Fruit fly (Drosophila melanogaster) S2 (cell line): ENCODE measurements around the gene CG13609.

Experiments used
- CG8478 ChIP-seq: fragments of >200 bp; optimal IDR thresholded peaks from 2 replicates; lab custom pipeline; 2018
- CTCF ChIP-seq, 2 experiments: fragments of >200 bp; optimal IDR thresholded peaks; 2 replicates each; lab custom pipeline; 2018

Gene CG13609

DNA sequence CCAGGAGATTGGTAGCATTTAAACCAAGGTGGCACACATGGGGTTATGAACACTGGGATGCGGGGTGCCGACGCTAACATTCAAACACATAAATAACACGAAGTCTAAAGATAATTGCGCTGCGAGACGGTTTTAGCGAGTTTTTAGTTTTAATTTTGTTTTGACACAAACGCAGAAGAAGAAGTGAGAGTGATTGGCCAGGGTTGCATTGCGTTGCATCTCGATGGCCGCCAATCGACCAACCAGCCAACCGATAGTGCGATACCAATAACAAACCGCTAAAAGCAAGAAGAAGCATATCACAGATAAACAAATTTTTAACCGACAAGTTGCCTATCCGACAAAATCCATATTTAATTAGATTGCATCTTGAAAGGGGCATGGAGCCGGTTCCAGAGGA, at the start of gene CG13609, which contains the start of gene Spps:
Gene CG13609, plus strand, starts transcription at position 280 of the 400 bp plus-strand sequence.
Gene Spps, minus strand, starts transcription at position 191 of the 400 bp plus-strand sequence.
- peak in 1 of 2 experiments; percentile 4 for TF ChIP-seq CTCF (optimal IDR thresholded peaks at IDR 0.05; lab: Kevin White, UChicago)
- TF ChIP-seq CG8478 (lab: Kevin White, UChicago), result no peak

DNA sequence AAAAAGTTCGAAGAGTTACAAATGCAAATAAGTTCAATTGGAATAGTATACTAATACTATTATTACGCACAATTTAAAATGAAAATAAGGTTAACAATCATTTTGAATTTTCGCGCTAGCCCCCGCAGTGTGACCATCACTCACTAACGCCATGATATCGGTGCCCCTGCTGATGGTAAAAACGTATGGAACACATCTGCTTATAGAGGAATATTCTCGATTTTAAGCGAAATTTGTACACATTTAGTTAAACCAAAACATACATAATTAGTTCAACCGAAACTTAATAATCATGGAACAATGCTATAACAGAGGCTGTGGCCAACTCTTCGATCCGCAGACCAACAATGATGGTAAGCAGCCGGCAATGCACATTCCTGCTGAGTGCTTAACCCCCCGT, 40.6 kb upstream of the CG13609 start, which contains the start of gene mora:
Gene mora, plus strand, starts transcription at position 172 of the 400 bp plus-strand sequence.
- no peak for TF ChIP-seq CTCF (optimal IDR thresholded peaks at IDR 0.05; lab: Kevin White, UChicago)
- no peak for TF ChIP-seq CG8478 (lab: Kevin White, UChicago)

DNA sequence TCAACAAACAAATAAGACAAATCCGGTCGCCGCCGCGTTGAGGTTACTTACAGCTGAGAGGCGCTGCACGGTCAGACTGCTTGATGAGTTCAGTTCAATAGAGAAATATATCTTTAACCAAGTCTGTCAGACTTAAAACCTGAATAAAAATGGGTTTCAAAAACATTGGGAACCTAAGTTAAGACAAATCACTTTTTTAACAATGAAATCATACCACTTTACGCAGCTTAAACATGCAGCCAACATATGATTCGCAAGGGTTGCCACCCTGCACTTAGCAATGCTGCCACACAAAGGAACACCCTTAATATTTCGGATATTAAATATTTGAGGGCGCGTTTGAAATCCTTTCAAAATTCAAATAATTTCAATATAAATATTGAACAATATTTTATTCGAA, 38.2 kb upstream of the CG13609 start, which contains the start of gene CG5515:
Gene CG5515, minus strand, starts transcription at position 278 of the 400 bp plus-strand sequence.
- TF ChIP-seq CG8478 (lab: Kevin White, UChicago) (no peak), CTCF (optimal IDR thresholded peaks at IDR 0.05; lab: Kevin White, UChicago) (no peak)

DNA sequence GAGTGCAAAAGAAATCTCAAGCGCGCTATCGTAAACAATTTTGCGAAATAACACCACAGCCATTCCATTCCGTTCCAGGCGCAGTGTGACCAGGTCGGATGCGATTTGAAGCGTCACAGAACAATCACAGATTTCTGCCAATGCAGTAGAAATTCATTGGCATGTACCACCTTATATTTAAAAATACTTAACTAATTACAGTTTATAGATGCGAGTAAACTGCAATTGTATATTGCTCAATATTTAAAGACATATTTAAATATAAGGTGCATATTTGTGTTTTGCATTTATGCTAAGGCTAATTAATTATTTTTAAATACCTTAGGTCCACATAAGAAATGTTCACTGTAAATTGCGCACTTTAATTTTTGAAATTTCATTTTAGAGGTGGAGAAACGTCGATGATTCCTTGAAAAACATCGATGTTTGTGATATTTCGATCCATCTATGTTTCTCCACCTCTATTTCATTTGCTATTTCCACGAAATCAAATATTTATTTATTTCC, 33.4 kb upstream of the CG13609 start, which contains the start of the genes SMC6 and CG6204:
Gene SMC6, minus strand, starts transcription at position 51 of the 507 bp plus-strand sequence.
Gene CG6204, plus strand, starts transcription at position 460 of the 507 bp plus-strand sequence.
- no peak for TF ChIP-seq CG8478 (lab: Kevin White, UChicago)
- TF ChIP-seq CTCF (optimal IDR thresholded peaks at IDR 0.05; lab: Kevin White, UChicago), result no peak

DNA sequence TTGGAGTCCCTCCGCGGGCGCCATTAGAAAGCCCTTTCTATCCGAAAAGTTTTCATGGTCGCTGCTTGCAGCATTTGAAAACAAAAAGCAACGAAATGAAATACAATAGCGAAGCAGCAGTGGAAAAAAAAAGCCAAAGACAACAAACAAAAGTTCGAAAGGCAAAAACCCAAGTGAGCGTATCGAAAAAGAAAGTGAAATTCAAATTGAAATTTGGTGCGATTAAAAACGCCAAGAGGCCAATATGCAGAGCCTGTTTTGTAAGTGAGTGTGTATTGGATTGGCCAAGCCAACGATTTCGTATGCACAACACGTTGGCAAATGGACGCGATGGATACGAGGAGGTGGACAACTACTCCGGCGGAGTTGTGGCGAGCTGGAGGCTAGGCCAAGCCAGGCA, 24.1 kb upstream of the CG13609 start:
- TF ChIP-seq CTCF (optimal IDR thresholded peaks at IDR 0.05; lab: Kevin White, UChicago) (no peak), CG8478 (lab: Kevin White, UChicago) (no peak)

DNA sequence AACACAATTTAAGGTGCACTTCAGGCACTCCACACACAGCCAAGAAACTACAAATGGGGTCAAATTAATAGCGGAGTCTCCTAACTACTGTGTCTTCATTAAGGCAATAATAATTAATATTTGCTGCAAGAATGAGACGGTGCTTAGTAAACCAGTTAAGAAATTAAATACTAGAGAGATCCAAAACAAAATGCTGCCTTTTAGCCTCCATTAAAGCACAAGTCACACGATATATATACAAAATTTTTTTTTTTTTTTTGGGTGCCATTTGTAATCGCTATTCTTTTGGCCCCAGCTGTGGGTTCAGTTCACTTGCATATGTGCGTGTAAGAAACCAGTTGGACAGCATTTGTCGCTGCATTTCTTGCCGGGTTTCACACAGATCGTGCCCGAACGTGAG, 23.4 kb upstream of the CG13609 start:
- TF ChIP-seq CTCF (optimal IDR thresholded peaks at IDR 0.05; lab: Kevin White, UChicago), result no peak
- no peak for TF ChIP-seq CG8478 (lab: Kevin White, UChicago)

DNA sequence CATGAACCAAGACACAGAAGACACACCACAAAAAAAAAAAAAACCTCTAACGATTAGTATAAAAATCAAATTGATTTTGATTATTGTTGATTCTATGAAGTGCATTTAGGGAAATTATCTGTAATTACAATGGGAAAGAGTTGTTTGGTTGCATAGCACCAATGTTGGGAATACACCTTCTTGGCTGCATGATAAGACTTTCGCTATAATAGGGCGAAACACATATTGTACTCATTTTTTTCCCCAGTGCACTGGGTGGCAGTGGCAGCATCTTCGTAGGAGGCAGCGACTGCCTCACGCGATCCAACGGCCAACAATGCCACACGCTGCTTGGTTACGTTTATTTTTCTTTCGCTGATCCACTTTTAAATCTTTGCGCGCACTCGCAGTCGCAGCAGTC, 22.8 kb upstream of the CG13609 start:
- no peak for TF ChIP-seq CG8478 (lab: Kevin White, UChicago)

DNA sequence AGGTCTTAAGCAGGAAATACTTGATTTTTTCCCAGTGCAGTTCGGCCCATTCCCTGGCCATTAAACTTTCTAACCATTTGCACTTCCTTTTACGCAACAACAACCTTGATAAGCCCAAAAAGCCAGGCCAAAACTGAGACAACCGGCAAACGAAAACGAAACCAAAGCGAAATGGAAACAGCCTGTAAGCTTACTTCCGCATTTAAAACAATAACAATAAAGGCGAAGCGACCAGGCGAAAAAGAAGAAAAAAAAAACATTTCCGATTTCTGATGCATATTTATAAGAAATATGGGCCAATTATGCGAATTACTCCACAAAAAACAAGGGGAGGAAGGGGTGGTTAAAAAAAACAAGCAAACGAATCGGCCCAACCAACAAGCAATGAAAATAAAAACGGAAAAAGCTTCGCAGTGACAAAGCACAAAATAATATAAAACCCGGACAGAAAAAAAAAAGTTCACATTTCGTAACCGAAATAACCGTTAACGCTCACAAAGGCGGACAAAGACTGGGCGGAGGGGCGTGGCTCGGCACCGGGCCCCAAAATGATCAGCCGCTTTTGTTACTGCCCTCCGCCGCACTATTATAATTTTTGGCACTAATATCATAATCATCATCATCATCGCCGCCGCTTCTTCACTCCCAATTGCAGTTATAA, 21.5 kb upstream of the CG13609 start:
- TF ChIP-seq CTCF (optimal IDR thresholded peaks at IDR 0.05; lab: Kevin White, UChicago), result no peak
- no peak for TF ChIP-seq CG8478 (lab: Kevin White, UChicago)

DNA sequence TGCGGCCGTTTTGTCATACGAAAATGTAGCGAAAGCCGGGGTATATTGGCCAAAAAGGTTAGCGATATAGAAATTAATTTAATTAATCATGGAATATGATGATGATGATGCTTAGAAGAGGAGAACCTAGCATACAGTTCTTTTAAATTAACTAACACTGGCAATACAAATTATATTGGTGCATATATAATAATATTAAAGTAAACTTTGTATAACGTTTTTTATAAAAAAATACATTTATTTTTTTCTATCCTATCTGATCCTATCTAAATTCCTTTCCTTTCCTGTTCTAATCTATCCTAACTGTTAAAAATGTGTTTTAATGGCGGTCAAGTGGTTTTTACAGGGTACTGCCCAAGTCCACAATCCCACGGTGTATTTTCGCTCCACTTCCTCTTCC, 20.9 kb upstream of the CG13609 start:
- no peak for TF ChIP-seq CTCF (optimal IDR thresholded peaks at IDR 0.05; lab: Kevin White, UChicago)
- TF ChIP-seq CG8478 (lab: Kevin White, UChicago), result no peak

DNA sequence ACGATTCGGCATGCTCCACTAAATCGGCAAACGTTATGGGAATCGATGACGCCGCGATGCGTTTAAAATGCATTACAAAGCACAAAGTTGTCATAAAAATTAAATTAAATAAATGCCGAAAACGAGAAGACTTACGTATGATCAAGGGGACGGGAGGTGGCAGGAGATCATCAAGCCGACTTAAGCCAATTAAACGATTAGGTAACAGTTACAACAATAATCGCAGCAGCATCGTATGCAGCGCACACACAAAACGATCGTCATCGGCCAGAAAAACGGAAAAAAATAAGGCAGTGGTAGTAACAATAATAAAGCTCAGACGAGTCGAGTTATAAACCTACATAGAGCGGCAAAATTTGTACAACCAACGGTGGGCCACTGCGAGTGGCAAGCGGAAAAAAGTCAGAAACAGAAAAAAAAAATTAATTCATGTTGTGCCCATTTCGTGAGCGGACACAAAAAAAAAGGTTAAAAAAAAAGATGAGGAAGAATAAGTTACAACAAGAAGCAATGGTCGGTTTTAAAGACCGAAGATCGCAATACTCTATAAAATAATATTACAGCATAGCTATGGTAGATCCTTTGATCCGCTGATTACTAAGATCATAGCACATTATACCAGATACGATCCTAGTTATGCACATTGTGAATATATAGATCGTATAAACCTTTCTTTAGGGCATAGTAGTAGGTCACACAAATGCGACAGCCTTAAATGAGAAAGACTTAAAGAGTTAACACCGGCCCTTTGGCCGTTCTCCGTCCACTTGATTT, 20.3 kb upstream of the CG13609 start:
- no peak for TF ChIP-seq CTCF (optimal IDR thresholded peaks at IDR 0.05; lab: Kevin White, UChicago)
- TF ChIP-seq CG8478 (lab: Kevin White, UChicago), result no peak

DNA sequence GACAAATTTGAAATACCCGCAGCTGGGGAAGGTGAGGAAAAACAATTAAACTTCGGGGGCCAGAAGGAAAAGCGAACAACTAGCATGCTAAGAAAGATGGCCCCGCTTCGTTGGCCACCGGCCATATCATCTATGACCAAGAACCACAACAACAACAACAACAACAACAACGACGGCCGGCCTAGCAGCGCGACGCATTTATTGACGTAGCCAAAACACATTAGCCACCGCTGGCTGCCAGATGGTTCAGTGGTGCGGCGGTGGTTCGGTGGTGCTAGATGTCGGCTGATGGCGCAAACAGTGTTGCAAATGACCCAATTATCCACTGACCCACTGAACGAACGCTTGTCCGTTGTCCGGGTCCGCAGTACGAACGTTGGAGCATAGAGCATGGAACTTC, 13.2 kb upstream of the CG13609 start:
- no peak for TF ChIP-seq CG8478 (lab: Kevin White, UChicago)
- no peak for TF ChIP-seq CTCF (optimal IDR thresholded peaks at IDR 0.05; lab: Kevin White, UChicago)

DNA sequence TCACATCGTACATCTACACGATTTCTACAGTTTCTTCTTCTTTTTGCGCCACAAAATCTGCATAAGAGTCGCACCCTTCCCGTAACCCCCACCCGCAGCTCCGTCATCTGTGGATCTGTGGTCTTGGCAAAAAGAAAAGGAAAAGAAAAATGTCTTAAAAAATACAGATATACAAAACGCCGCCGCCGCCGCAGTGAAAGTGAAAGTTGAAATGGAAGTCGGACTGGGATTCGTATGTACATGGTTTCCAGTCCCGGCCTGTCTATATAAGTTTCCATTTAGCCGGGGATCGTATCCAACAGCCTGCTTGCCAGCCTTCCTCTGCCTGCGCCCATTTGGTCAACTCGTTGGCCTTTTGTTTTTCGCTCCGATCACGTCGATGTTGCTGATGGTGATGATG, 10.8 kb upstream of the CG13609 start:
- no peak for TF ChIP-seq CTCF (optimal IDR thresholded peaks at IDR 0.05; lab: Kevin White, UChicago)
- TF ChIP-seq CG8478 (lab: Kevin White, UChicago), result no peak

DNA sequence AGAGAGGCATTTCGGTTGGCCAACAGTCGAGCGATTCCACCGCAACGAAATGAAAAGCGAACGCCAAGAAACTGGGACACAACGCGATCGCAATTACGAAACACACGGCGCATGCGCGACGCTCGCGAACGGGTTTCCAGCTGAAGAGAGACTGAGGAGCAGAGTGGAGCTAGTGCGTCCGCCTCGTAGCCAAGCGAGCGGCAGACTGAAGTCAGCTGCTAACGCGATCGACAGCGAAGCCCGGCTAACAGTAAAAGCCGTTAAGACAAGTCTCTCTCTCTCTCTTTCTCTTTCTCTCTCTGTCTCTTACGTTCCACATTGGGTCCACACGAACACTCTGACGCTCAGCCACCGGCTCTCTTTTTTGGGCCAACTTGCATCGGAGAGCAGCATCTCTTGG, 8.3 kb upstream of the CG13609 start, which contains the start of gene CG17786:
Gene CG17786, minus strand, starts transcription at position 154 of the 400 bp plus-strand sequence.
- TF ChIP-seq CG8478 (lab: Kevin White, UChicago), result no peak
- no peak for TF ChIP-seq CTCF (optimal IDR thresholded peaks at IDR 0.05; lab: Kevin White, UChicago)

DNA sequence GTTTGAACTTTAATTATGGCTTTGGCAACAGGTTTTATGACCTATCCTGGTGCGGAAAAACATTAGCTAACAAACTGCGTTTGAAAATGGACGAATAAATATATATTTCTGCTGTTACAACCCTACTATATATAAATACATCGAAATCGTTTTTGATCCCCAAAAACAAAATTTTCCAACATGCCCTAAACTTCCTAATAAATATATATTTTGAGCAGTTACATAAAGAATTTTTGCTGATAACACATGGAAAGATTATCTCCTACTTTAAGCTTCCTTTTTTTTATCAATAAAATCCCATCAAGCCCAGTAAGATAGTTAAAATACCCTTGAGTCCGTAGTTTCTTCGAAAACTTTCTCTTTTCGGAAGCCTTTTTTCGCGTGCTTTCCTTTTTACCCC, 7.7 kb upstream of the CG13609 start:
- no peak for TF ChIP-seq CTCF (optimal IDR thresholded peaks at IDR 0.05; lab: Kevin White, UChicago)
- TF ChIP-seq CG8478 (lab: Kevin White, UChicago), result no peak

DNA sequence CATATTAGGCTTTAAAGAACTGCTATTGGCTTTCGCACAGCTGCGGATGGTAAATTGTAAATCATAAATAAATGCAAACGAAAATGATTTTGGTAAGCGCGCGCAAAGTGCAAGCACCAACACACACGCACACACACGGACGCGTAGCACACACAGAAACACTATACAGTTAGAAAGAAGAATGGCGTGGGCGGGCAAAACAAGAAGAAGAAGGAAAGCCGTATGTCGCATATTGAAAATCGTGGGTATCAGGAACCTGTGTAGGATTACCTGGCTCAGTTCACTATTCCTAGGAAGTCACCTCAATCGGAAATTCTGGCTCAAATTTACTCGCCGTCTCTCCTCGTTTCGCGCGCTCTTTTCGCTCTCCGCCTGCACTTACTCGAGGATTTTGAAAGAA, 6.0 kb upstream of the CG13609 start, which contains the start of gene cav:
Gene cav, plus strand, starts transcription at position 259 of the 400 bp plus-strand sequence.
- TF ChIP-seq CG8478 (lab: Kevin White, UChicago) (no peak), CTCF (optimal IDR thresholded peaks at IDR 0.05; lab: Kevin White, UChicago) (no peak)
